Fruit fly (Drosophila melanogaster) Kc167 (cell line): ENCODE data around the gene Ahcy.

ENCODE experiments used
- Myc ChIP-seq: fragments of >200 bp; optimal IDR thresholded peaks from 2 replicates; lab custom pipeline; 2017; ENCODE audit warnings: missing external identifiers
- Sin3A ChIP-seq: fragments of >200 bp; optimal IDR thresholded peaks from 2 replicates; lab custom pipeline; 2018; ENCODE audit warnings: missing external identifiers
- h ChIP-seq: fragments of >200 bp; optimal IDR thresholded peaks from 3 replicates; lab custom pipeline; 2018; ENCODE audit warnings: missing external identifiers
- insv ChIP-seq: fragments of >200 bp; optimal IDR thresholded peaks from 3 replicates; lab custom pipeline; 2018; ENCODE audit warnings: missing external identifiers
- psq ChIP-seq: fragments of >200 bp; optimal IDR thresholded peaks from 2 replicates; lab custom pipeline; 2017; ENCODE audit warnings: missing external identifiers
- ttk ChIP-seq: sonication (Bioruptor generic); optimal IDR thresholded peaks from 2 replicates; lab custom pipeline; 2017; ENCODE audit warnings: missing external identifiers

- no peak for TF ChIP-seq Myc (lab: Kevin White, UChicago)
- no peak for TF ChIP-seq insv (lab: Kevin White, UChicago)
- no peak for TF ChIP-seq psq
- no peak for TF ChIP-seq ttk (lab: Kevin White, UChicago)
- TF ChIP-seq h (lab: Kevin White, UChicago) = no peak
- no peak for TF ChIP-seq Sin3A
Measured at dm6 chrX:15484451-15485032, 34.5 kb downstream of the Ahcy start.
